Worm (Caenorhabditis elegans) whole organism, L3 larva: ENCODE measurements around the gene F10E7.9.

Source experiments
- egl-27 ChIP-seq: sonication (generic microtip); optimal IDR thresholded peaks from 4 replicates; lab custom pipeline; 2017; ENCODE audit warnings: missing biosample characterization, missing genetic modification reagents, missing genetic modification characterization
- fos-1 ChIP-seq: fragments of 150-350 bp; optimal IDR thresholded peaks from 2 replicates; lab custom pipeline; 2014; ENCODE audit warnings: missing biosample characterization, missing genetic modification characterization
- lin-15B ChIP-seq: fragments of 150-350 bp; optimal IDR thresholded peaks from 2 replicates; lab custom pipeline; 2014; ENCODE audit warnings: missing biosample characterization, missing genetic modification characterization
- lin-39 ChIP-seq: fragments of 150-350 bp; optimal IDR thresholded peaks from 2 replicates; lab custom pipeline; 2018; ENCODE audit warnings: missing biosample characterization, missing genetic modification reagents, missing genetic modification characterization
- nhr-11 ChIP-seq: fragments of 150-350 bp; optimal IDR thresholded peaks from 2 replicates; lab custom pipeline; 2014; ENCODE audit warnings: missing biosample characterization, missing genetic modification characterization
- nhr-12 ChIP-seq: fragments of 150-350 bp; optimal IDR thresholded peaks from 2 replicates; lab custom pipeline; 2014; ENCODE audit warnings: missing biosample characterization, missing genetic modification characterization
- nhr-237 ChIP-seq: fragments of 150-350 bp; optimal IDR thresholded peaks from 2 replicates; lab custom pipeline; 2014; ENCODE audit warnings: missing biosample characterization, missing genetic modification characterization
- nhr-77 ChIP-seq: fragments of 150-350 bp; optimal IDR thresholded peaks from 2 replicates; lab custom pipeline; 2014; ENCODE audit warnings: missing biosample characterization, missing genetic modification characterization
- pha-4 ChIP-seq: fragments of 150-350 bp; optimal IDR thresholded peaks from 2 replicates; lab custom pipeline; 2014; ENCODE audit warnings: missing biosample characterization, missing genetic modification reagents, missing genetic modification characterization
- pqm-1 ChIP-seq: fragments of 150-350 bp; optimal IDR thresholded peaks from 2 replicates; lab custom pipeline; 2017; ENCODE audit warnings: missing biosample characterization, missing genetic modification characterization, inconsistent platforms
- skn-1 ChIP-seq: fragments of 150-350 bp; optimal IDR thresholded peaks from 2 replicates; lab custom pipeline; 2014; ENCODE audit warnings: missing biosample characterization, missing genetic modification characterization
- unc-62 ChIP-seq: fragments of 150-350 bp; sonication (generic microtip); optimal IDR thresholded peaks from 4 replicates; lab custom pipeline; 2014; ENCODE audit warnings: missing biosample characterization, missing genetic modification reagents, missing genetic modification characterization
- ztf-11 ChIP-seq: fragments of 150-350 bp; optimal IDR thresholded peaks from 2 replicates; lab custom pipeline; 2014; ENCODE audit warnings: missing biosample characterization, missing genetic modification characterization

- TF ChIP-seq fos-1 (tag; lab: Kevin White, UChicago), result no peak
- no peak for TF ChIP-seq lin-15B (tag; lab: Kevin White, UChicago)
- TF ChIP-seq skn-1 (tag; lab: Kevin White, UChicago), result no peak
- no peak for TF ChIP-seq nhr-11 (tag; lab: Kevin White, UChicago)
- no peak for TF ChIP-seq pha-4 (tag; lab: Kevin White, UChicago)
- no peak for TF ChIP-seq nhr-77 (tag; lab: Kevin White, UChicago)
- no peak for TF ChIP-seq nhr-237 (tag; lab: Kevin White, UChicago)
- TF ChIP-seq unc-62 (GFP tag; lab: Kevin White, UChicago), result no peak
- TF ChIP-seq ztf-11 (tag; lab: Kevin White, UChicago), result no peak
- no peak for TF ChIP-seq lin-39 (tag; lab: Kevin White, UChicago)
- TF ChIP-seq egl-27, result no peak
- TF ChIP-seq nhr-12 (tag; lab: Kevin White, UChicago), result no peak
- no peak for TF ChIP-seq pqm-1 (tag; lab: Kevin White, UChicago)
These were observed 10.6 kb downstream of the F10E7.9 start for ce11 chrII:7099231-7099630.
